Fruit fly (Drosophila melanogaster): ENCODE data around the gene CG43072.
A peak's percentile ranks its signal among the peaks of the same experiment; 100 is the strongest.

dm6 chr3L:21108454-21108853 lies 42.8 kb downstream of the CG43072 start:
- TF ChIP-seq h (GFP tag; optimal IDR thresholded peaks at IDR 0.05) (peak; percentile 42), GATAd (GFP tag; optimal IDR thresholded peaks at IDR 0.05) (no peak), tai (GFP tag; optimal IDR thresholded peaks at IDR 0.05) (no peak), Hr78 (GFP tag; optimal IDR thresholded peaks at IDR 0.05) (no peak), HLH106 (tag; optimal IDR thresholded peaks at IDR 0.05) (peak; percentile 78), jim (GFP tag; optimal IDR thresholded peaks at IDR 0.05) (no peak), pan (optimal IDR thresholded peaks at IDR 0.05) (no peak), Jra (GFP tag; optimal IDR thresholded peaks at IDR 0.05) (no peak)

Data from whole organism, wandering third instar larva.